Worm (Caenorhabditis elegans): ENCODE results near the gene lact-8.

DNA sequence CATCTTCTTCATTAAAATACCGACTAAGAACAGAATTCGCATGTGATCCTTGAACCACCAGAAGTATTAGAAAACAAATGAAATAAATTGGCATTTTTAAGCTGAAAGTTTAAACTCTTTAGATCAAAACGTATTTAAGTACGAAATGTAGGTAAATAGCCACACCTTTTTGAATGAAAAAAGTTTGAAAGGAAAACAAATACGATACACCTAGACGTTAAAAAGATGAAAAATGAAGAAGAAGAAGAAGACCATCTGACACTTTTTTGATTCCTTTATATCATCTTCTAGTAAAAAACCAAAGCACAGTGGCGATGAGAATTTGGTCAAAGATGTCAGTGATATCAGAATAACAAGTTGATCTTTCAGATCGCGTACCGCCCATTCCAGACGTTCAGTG, 2.5 kb upstream of the lact-8 start, which contains the start of gene Y42A5A.3:
- no peak for TF ChIP-seq lin-39 (tag; optimal IDR thresholded peaks at IDR 0.05)
- TF ChIP-seq ceh-9 (tag; optimal IDR thresholded peaks at IDR 0.05), result no peak
- TF ChIP-seq ZK546.5 (tag; optimal IDR thresholded peaks at IDR 0.05), result no peak

Data from whole organism, L3 larva.